Worm (Caenorhabditis elegans): ENCODE data around the gene W10G11.1.

The W10G11.1 gene

DNA sequence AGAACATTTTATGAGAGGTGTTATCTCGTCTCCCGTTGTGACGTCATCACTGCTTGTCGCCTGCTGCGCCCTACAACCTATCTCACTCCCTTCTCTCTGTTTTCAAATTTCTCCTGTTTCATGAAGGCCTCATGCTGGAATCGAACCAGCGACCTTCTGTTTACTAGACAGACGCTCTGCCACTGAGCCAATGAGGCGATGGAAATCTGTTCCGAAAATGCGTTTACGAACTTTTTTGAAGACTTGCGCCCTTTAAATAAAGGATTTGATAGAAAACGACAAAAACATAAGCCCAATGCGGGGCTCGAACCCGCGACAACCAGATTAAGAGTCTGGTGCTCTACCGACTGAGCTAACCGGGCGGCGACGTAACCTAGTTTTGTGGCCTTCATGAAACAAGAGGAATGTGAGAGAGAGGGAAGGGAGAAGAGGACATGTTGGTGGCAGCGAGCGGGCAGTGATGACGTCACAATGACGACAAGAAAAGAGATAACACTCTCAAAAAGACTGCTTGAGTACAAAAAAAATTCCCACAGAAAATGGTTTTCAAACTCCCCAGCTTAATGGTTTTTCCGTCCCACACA is 41.4 kb downstream of the W10G11.1 start, which contains the start of gene clec-126:
Gene clec-126, plus strand, starts transcription at position 534 of the 584 bp plus-strand sequence.
- no peak for TF ChIP-seq nhr-11 (tag; optimal IDR thresholded peaks at IDR 0.05)
- peak; percentile 61 for TF ChIP-seq ceh-16 (tag; optimal IDR thresholded peaks at IDR 0.05)
- peak; percentile 58 for TF ChIP-seq jun-1 (tag; optimal IDR thresholded peaks at IDR 0.05)
- peak; percentile 21 for TF ChIP-seq skn-1 (tag; optimal IDR thresholded peaks at IDR 0.05)
- TF ChIP-seq lin-39 (tag; optimal IDR thresholded peaks at IDR 0.05): peak; percentile 76
- TF ChIP-seq nhr-28 (tag; optimal IDR thresholded peaks at IDR 0.05): no peak
- TF ChIP-seq ceh-28 (tag; optimal IDR thresholded peaks at IDR 0.05): peak; percentile 18
- no peak for TF ChIP-seq nhr-67 (tag; optimal IDR thresholded peaks at IDR 0.05)
- TF ChIP-seq nhr-25 (tag; optimal IDR thresholded peaks at IDR 0.05): peak; percentile 76
- no peak for TF ChIP-seq ZK546.5 (tag; optimal IDR thresholded peaks at IDR 0.05)
- TF ChIP-seq eor-1 (tag; optimal IDR thresholded peaks at IDR 0.05): no peak
- no peak for TF ChIP-seq nhr-237 (tag; optimal IDR thresholded peaks at IDR 0.05)
- TF ChIP-seq ama-1 (optimal IDR thresholded peaks at IDR 0.05): peak; percentile 55
- no peak for TF ChIP-seq ceh-9 (tag; optimal IDR thresholded peaks at IDR 0.05)
- peak; percentile 21 for TF ChIP-seq pqm-1 (tag; optimal IDR thresholded peaks at IDR 0.05)
- peak; percentile 59 for TF ChIP-seq pha-4 (tag; optimal IDR thresholded peaks at IDR 0.05)
- TF ChIP-seq lin-15B (tag; optimal IDR thresholded peaks at IDR 0.05): peak; percentile 51
- TF ChIP-seq ztf-11 (tag; optimal IDR thresholded peaks at IDR 0.05): no peak
- no peak for TF ChIP-seq daf-12 (tag; optimal IDR thresholded peaks at IDR 0.05)
- TF ChIP-seq R02D3.7 (tag; optimal IDR thresholded peaks at IDR 0.05): peak; percentile 17
- no peak for TF ChIP-seq fkh-2 (tag; optimal IDR thresholded peaks at IDR 0.05)
- peak; percentile 72 for TF ChIP-seq egl-27 (tag; optimal IDR thresholded peaks at IDR 0.05)
- TF ChIP-seq nfya-1 (tag; optimal IDR thresholded peaks at IDR 0.05; ENCODE audit: insufficient read depth): peak; percentile 87
- TF ChIP-seq tbx-2 (tag; optimal IDR thresholded peaks at IDR 0.05): peak; percentile 69
- peak; percentile 70 for TF ChIP-seq egl-5 (tag; optimal IDR thresholded peaks at IDR 0.05)
- peak; percentile 45 for TF ChIP-seq nhr-23 (tag; optimal IDR thresholded peaks at IDR 0.05)
- no peak for TF ChIP-seq nhr-12 (tag; optimal IDR thresholded peaks at IDR 0.05)
- no peak for TF ChIP-seq sea-2 (GFP tag; optimal IDR thresholded peaks at IDR 0.05)
- no peak for TF ChIP-seq elt-1 (tag; optimal IDR thresholded peaks at IDR 0.05)
- peak; percentile 78 for TF ChIP-seq elt-2 (tag; optimal IDR thresholded peaks at IDR 0.05)
- no peak for TF ChIP-seq nhr-76 (tag; optimal IDR thresholded peaks at IDR 0.05)
- TF ChIP-seq fkh-10 (GFP tag; optimal IDR thresholded peaks at IDR 0.05): no peak
- TF ChIP-seq snpc-4 (tag; optimal IDR thresholded peaks at IDR 0.05): peak; percentile 29
- peak; percentile 79 for TF ChIP-seq lsy-12 (tag; optimal IDR thresholded peaks at IDR 0.05)
- TF ChIP-seq fos-1 (tag; optimal IDR thresholded peaks at IDR 0.05): no peak
- no peak for TF ChIP-seq nhr-77 (tag; optimal IDR thresholded peaks at IDR 0.05)
- no peak for TF ChIP-seq mml-1 (tag; optimal IDR thresholded peaks at IDR 0.05)
- TF ChIP-seq mdl-1 (tag; optimal IDR thresholded peaks at IDR 0.05): no peak
- peak; percentile 39 for TF ChIP-seq nhr-43 (tag; optimal IDR thresholded peaks at IDR 0.05; ENCODE audit: poor library complexity, severe bottlenecking)
- no peak for TF ChIP-seq zag-1 (tag; optimal IDR thresholded peaks at IDR 0.05)
- peak; percentile 19 for TF ChIP-seq ceh-82 (tag; optimal IDR thresholded peaks at IDR 0.05)
- TF ChIP-seq aly-2 (tag; optimal IDR thresholded peaks at IDR 0.05): no peak
- TF ChIP-seq hmg-11 (tag; optimal IDR thresholded peaks at IDR 0.05): peak; percentile 71
- TF ChIP-seq unc-62 (GFP tag; optimal IDR thresholded peaks at IDR 0.05): no peak
- TF ChIP-seq elt-3 (tag; optimal IDR thresholded peaks at IDR 0.05): peak in 1 of 3 experiments; percentile 10
- TF ChIP-seq ztf-4 (tag; optimal IDR thresholded peaks at IDR 0.05): peak; percentile 49
- TF ChIP-seq unc-39 (tag; optimal IDR thresholded peaks at IDR 0.05): no peak
